Fruit fly (Drosophila melanogaster): ENCODE measurements around the gene CG12883.

DNA sequence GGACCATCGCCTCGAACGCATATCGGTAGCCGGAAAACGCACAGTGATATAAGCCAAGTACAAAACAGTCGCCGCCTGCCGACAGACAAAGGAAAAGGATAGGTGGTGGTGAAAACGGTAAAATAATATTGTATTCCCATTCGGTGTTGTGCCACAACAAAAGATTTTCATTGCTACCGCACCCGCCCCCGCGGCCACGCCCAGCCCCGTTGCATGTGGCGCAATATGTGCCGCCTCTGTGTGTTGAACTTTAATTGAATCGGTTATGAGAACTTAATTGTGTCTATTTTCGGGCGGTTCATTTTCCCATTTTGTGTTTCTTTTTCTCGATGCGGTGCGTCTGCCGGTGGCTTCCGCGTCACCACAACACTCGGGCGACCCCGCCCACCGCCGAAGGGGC lies 42.4 kb upstream of the CG12883 start:
- TF ChIP-seq tj (GFP tag; optimal IDR thresholded peaks at IDR 0.05) (no peak), CG1620 (GFP tag; optimal IDR thresholded peaks at IDR 0.05) (no peak), Mnt (GFP tag; optimal IDR thresholded peaks at IDR 0.05) (no peak)
